Fruit fly (Drosophila melanogaster) whole organism, prepupa: ENCODE measurements around the gene Tpr2.
A peak's percentile ranks its signal among the peaks of the same experiment; 100 is the strongest.

ENCODE experiments used
- Blimp-1 ChIP-seq: fragments of 200-800 bp; sonication (Bioruptor generic); optimal IDR thresholded peaks from 3 replicates; lab custom pipeline; 2017; ENCODE audit warnings: missing biosample characterization, missing genetic modification characterization, mild to moderate bottlenecking, moderate library complexity, missing genetic modification reagents
- CG10669 ChIP-seq: fragments of 200-800 bp; sonication (Bioruptor generic); optimal IDR thresholded peaks from 3 replicates; lab custom pipeline; 2018; ENCODE audit warnings: missing biosample characterization, mild to moderate bottlenecking, missing genetic modification characterization, moderate library complexity
- CG11762 ChIP-seq: fragments of 200-800 bp; sonication (Bioruptor generic); optimal IDR thresholded peaks from 3 replicates; lab custom pipeline; 2016; ENCODE audit warnings: missing biosample characterization, missing genetic modification characterization; ENCODE audit not compliant: insufficient read depth
- CG11902 ChIP-seq: fragments of 200-800 bp; sonication (Bioruptor generic); optimal IDR thresholded peaks from 3 replicates; lab custom pipeline; 2016; ENCODE audit warnings: missing biosample characterization, missing genetic modification characterization
- CG15336 ChIP-seq: fragments of 200-800 bp; sonication (Bioruptor generic); IDR thresholded peaks from 2 replicates; pipeline ENCODE4 v1.3.6; 2022; ENCODE audit warnings: missing biosample characterization, missing genetic modification characterization
- CG1621 ChIP-seq: fragments of 200-800 bp; sonication (Bioruptor generic); optimal IDR thresholded peaks from 3 replicates; lab custom pipeline; 2018; ENCODE audit warnings: missing biosample characterization, mild to moderate bottlenecking, missing genetic modification characterization
- CG16779 ChIP-seq: fragments of 200-800 bp; sonication (Bioruptor generic); optimal IDR thresholded peaks from 3 replicates; lab custom pipeline; 2017; ENCODE audit warnings: missing biosample characterization, mild to moderate bottlenecking, missing genetic modification characterization
- CG3032 ChIP-seq: fragments of 200-800 bp; optimal IDR thresholded peaks from 2 replicates; lab custom pipeline; 2019; ENCODE audit warnings: missing biosample characterization, mild to moderate bottlenecking, missing genetic modification characterization, moderate library complexity
- CG32006 ChIP-seq: fragments of 200-800 bp; sonication (Bioruptor generic); optimal IDR thresholded peaks from 3 replicates; lab custom pipeline; 2017; ENCODE audit warnings: missing biosample characterization, mild to moderate bottlenecking, missing genetic modification characterization
- CG34406 ChIP-seq: fragments of 200-800 bp; sonication (Bioruptor generic); optimal IDR thresholded peaks from 3 replicates; lab custom pipeline; 2016; ENCODE audit warnings: missing biosample characterization, missing genetic modification characterization
- CG3919 ChIP-seq: fragments of 200-800 bp; sonication (Bioruptor generic); optimal IDR thresholded peaks from 3 replicates; lab custom pipeline; 2016; ENCODE audit warnings: missing biosample characterization, missing genetic modification characterization
- CG6163 ChIP-seq: fragments of 200-800 bp; sonication (Bioruptor generic); IDR thresholded peaks from 3 replicates; pipeline ENCODE4 v1.3.6; 2022; ENCODE audit warnings: missing biosample characterization, missing genetic modification characterization
- CG6276 ChIP-seq: fragments of 200-800 bp; sonication (Bioruptor generic); optimal IDR thresholded peaks from 2 replicates; lab custom pipeline; 2017; ENCODE audit warnings: missing biosample characterization, mild to moderate bottlenecking, missing genetic modification characterization
- CG6792 ChIP-seq: fragments of 200-800 bp; sonication (Bioruptor generic); optimal IDR thresholded peaks from 3 replicates; lab custom pipeline; 2016; ENCODE audit warnings: missing biosample characterization, missing genetic modification characterization
- CG6808 ChIP-seq: fragments of 200-800 bp; sonication (Bioruptor generic); optimal IDR thresholded peaks from 3 replicates; lab custom pipeline; 2017; ENCODE audit warnings: missing biosample characterization, missing genetic modification characterization, mild to moderate bottlenecking, moderate library complexity, missing genetic modification reagents
- CG6854 ChIP-seq: fragments of 200-800 bp; sonication (Bioruptor generic); optimal IDR thresholded peaks from 2 replicates; lab custom pipeline; 2017; ENCODE audit warnings: missing biosample characterization, mild to moderate bottlenecking, missing genetic modification characterization
- CG7368 ChIP-seq: fragments of 200-800 bp; sonication (Bioruptor generic); optimal IDR thresholded peaks from 3 replicates; lab custom pipeline; 2016; ENCODE audit warnings: missing biosample characterization, missing genetic modification characterization
- CG8119 ChIP-seq: fragments of 200-800 bp; sonication (Bioruptor generic); IDR thresholded peaks from 3 replicates; pipeline ENCODE4 v1.3.6; 2022; ENCODE audit warnings: missing biosample characterization, missing genetic modification characterization
- CG8632 ChIP-seq: fragments of 200-800 bp; sonication (Bioruptor generic); optimal IDR thresholded peaks from 3 replicates; lab custom pipeline; 2016; ENCODE audit warnings: missing biosample characterization, missing genetic modification characterization
- CG9139 ChIP-seq: fragments of 200-800 bp; sonication (Bioruptor generic); optimal IDR thresholded peaks from 3 replicates; lab custom pipeline; 2017; ENCODE audit warnings: missing biosample characterization, mild to moderate bottlenecking, missing genetic modification characterization
- Eip75B ChIP-seq: fragments of 200-800 bp; sonication (Bioruptor generic); optimal IDR thresholded peaks from 3 replicates; lab custom pipeline; 2016; ENCODE audit warnings: missing biosample characterization, missing genetic modification characterization
- Eip93F ChIP-seq: fragments of 200-800 bp; sonication (Bioruptor generic); optimal IDR thresholded peaks from 2 replicates; lab custom pipeline; 2016; ENCODE audit warnings: missing biosample characterization, mild to moderate bottlenecking, missing genetic modification characterization
- Ets21C ChIP-seq: fragments of 200-800 bp; sonication (Bioruptor generic); optimal IDR thresholded peaks from 3 replicates; lab custom pipeline; 2016; ENCODE audit warnings: missing biosample characterization, missing genetic modification characterization
- Ets96B ChIP-seq: fragments of 200-800 bp; optimal IDR thresholded peaks from 2 replicates; lab custom pipeline; 2019; ENCODE audit warnings: missing biosample characterization, mild to moderate bottlenecking, missing genetic modification characterization, moderate library complexity
- Gug ChIP-seq: fragments of 200-800 bp; sonication (Bioruptor generic); IDR thresholded peaks from 2 replicates; pipeline ENCODE4 v1.3.6; 2022; ENCODE audit warnings: missing biosample characterization, missing genetic modification characterization
- Hr38 ChIP-seq: sonication (Bioruptor generic); optimal IDR thresholded peaks from 2 replicates; lab custom pipeline; 2016; ENCODE audit warnings: missing biosample characterization, missing genetic modification characterization
- Lpt ChIP-seq: fragments of 200-800 bp; sonication (Bioruptor generic); optimal IDR thresholded peaks from 3 replicates; lab custom pipeline; 2016; ENCODE audit warnings: missing biosample characterization, missing genetic modification characterization
- Met ChIP-seq: fragments of 200-800 bp; sonication (Bioruptor generic); optimal IDR thresholded peaks from 3 replicates; lab custom pipeline; 2016; ENCODE audit warnings: missing biosample characterization, missing genetic modification characterization
- OdsH ChIP-seq: fragments of 200-800 bp; sonication (Bioruptor generic); optimal IDR thresholded peaks from 3 replicates; lab custom pipeline; 2016; ENCODE audit warnings: missing biosample characterization, missing genetic modification characterization
- Smox ChIP-seq: fragments of 200-800 bp; sonication (Bioruptor generic); optimal IDR thresholded peaks from 3 replicates; lab custom pipeline; 2016; ENCODE audit warnings: missing biosample characterization, missing genetic modification characterization
- Sox102F ChIP-seq: fragments of 200-800 bp; sonication (Bioruptor generic); optimal IDR thresholded peaks from 2 replicates; lab custom pipeline; 2016; ENCODE audit warnings: missing biosample characterization, mild to moderate bottlenecking, missing genetic modification characterization
- Sox14 ChIP-seq: fragments of 200-800 bp; sonication (Bioruptor generic); optimal IDR thresholded peaks from 3 replicates; lab custom pipeline; 2016; ENCODE audit warnings: missing biosample characterization, missing genetic modification characterization
- Sox15 ChIP-seq: fragments of 200-800 bp; sonication (Bioruptor generic); optimal IDR thresholded peaks from 3 replicates; lab custom pipeline; 2016; ENCODE audit warnings: missing biosample characterization, missing genetic modification characterization
- achi ChIP-seq: fragments of 200-800 bp; sonication (Bioruptor generic); optimal IDR thresholded peaks from 3 replicates; lab custom pipeline; 2016; ENCODE audit warnings: missing biosample characterization, missing genetic modification characterization
- acj6 ChIP-seq: fragments of 200-800 bp; sonication (Bioruptor generic); optimal IDR thresholded peaks from 3 replicates; lab custom pipeline; 2016; ENCODE audit warnings: missing biosample characterization, missing genetic modification characterization
- cyc ChIP-seq: fragments of 200-800 bp; sonication (Bioruptor generic); optimal IDR thresholded peaks from 3 replicates; lab custom pipeline; 2016; ENCODE audit warnings: missing biosample characterization, missing genetic modification characterization
- dac ChIP-seq: fragments of 200-800 bp; sonication (Bioruptor generic); optimal IDR thresholded peaks from 2 replicates; lab custom pipeline; 2017; ENCODE audit warnings: missing biosample characterization, mild to moderate bottlenecking, missing genetic modification characterization
- dsx ChIP-seq: fragments of 200-800 bp; optimal IDR thresholded peaks from 3 replicates; lab custom pipeline; 2019; ENCODE audit warnings: missing biosample characterization, mild to moderate bottlenecking, missing genetic modification characterization, moderate library complexity; ENCODE audit not compliant: poor library complexity, severe bottlenecking
- eg ChIP-seq: fragments of 200-800 bp; sonication (Bioruptor generic); IDR thresholded peaks from 3 replicates; pipeline ENCODE4 v1.3.6; 2022; ENCODE audit warnings: missing biosample characterization, missing genetic modification characterization
- fd59A ChIP-seq: fragments of 200-800 bp; sonication (Bioruptor generic); optimal IDR thresholded peaks from 2 replicates; lab custom pipeline; 2017; ENCODE audit warnings: missing biosample characterization, mild to moderate bottlenecking, missing genetic modification characterization, missing genetic modification reagents
- fkh ChIP-seq: fragments of 200-800 bp; sonication (Bioruptor generic); optimal IDR thresholded peaks from 3 replicates; lab custom pipeline; 2017; ENCODE audit warnings: missing biosample characterization, mild to moderate bottlenecking, missing genetic modification characterization, moderate library complexity
- net ChIP-seq: fragments of 200-800 bp; sonication (Bioruptor generic); optimal IDR thresholded peaks from 3 replicates; lab custom pipeline; 2016; ENCODE audit warnings: missing biosample characterization, missing genetic modification characterization
- pdm3 ChIP-seq: fragments of 200-800 bp; sonication (Bioruptor generic); optimal IDR thresholded peaks from 3 replicates; lab custom pipeline; 2016; ENCODE audit warnings: missing biosample characterization, missing genetic modification characterization
- spab ChIP-seq: fragments of 200-800 bp; sonication (Bioruptor generic); optimal IDR thresholded peaks from 2 replicates; lab custom pipeline; 2017; ENCODE audit warnings: missing biosample characterization, mild to moderate bottlenecking, missing genetic modification characterization, missing genetic modification reagents
- ss ChIP-seq, 2 experiments: fragments of 200-800 bp; sonication (Bioruptor generic); optimal IDR thresholded peaks; 2 replicates in 1 of 2; 3 replicates in 1 of 2; lab custom pipeline; 2017 to 2018; ENCODE audit warnings: mild to moderate bottlenecking in 2 of 2, missing biosample characterization in 2 of 2, missing genetic modification characterization in 2 of 2, moderate library complexity in 1 of 2
- svp ChIP-seq: fragments of 200-800 bp; sonication (Bioruptor generic); peaks from one replicate; lab custom pipeline; 2016; ENCODE audit warnings: missing biosample characterization, missing genetic modification characterization
- topi ChIP-seq: fragments of 200-800 bp; sonication (Bioruptor generic); optimal IDR thresholded peaks from 3 replicates; lab custom pipeline; 2016; ENCODE audit warnings: missing biosample characterization, missing genetic modification characterization

Gene Tpr2

DNA sequence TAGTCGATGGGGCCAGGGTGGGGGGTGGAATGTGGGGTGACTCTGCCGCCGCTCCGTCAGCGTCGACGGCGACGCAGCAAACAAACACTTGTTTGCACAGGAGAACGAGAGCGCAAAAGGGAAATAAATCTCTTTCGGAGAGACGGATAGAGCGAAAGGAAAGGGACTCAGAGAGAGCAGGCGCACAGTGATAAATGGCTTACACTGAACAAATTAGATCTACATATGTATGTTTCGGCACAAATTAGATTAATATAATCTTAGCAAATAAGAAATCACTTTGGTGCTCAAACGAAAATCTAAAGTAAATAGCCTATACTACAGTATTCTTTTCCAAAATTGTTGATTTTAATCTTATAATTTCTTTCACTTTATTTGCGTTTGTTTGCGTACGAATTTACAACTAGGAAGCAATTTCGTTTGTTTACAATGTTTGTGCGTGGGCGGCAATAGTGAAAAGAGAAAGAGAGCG is 44.4 kb downstream of the Tpr2 start (continued):
- peak; percentile 69 for TF ChIP-seq CG9139
- peak; percentile 94 for TF ChIP-seq CG15336 (GFP tag; lab: Robert Waterston, UW)
- peak; percentile 89 for TF ChIP-seq CG3919 (GFP tag; lab: Kevin White, UChicago)
- TF ChIP-seq Met (GFP tag; lab: Kevin White, UChicago) = peak; percentile 92
- TF ChIP-seq CG16779 (tag; lab: Kevin White, UChicago) = peak; percentile 85
- no peak for TF ChIP-seq Hr38
- TF ChIP-seq dac (GFP tag; lab: Kevin White, UChicago) = peak; percentile 53
- TF ChIP-seq CG6276 (GFP tag; lab: Kevin White, UChicago) = peak; percentile 82
- TF ChIP-seq Smox (GFP tag; lab: Kevin White, UChicago) = peak; percentile 90
- peak; percentile 85 for TF ChIP-seq net (GFP tag; lab: Kevin White, UChicago)
- TF ChIP-seq spab = peak; percentile 86
- peak; percentile 85 for TF ChIP-seq CG6808 (GFP tag; lab: Kevin White, UChicago)
- TF ChIP-seq topi (GFP tag; lab: Kevin White, UChicago) = peak; percentile 90
- peak; percentile 92 for TF ChIP-seq CG6792 (GFP tag; lab: Kevin White, UChicago)
- peak; percentile 93 for TF ChIP-seq Gug (GFP tag; lab: Robert Waterston, UW)
- TF ChIP-seq svp (GFP tag; lab: Kevin White, UChicago) = peak; percentile 93
- peak; percentile 92 for TF ChIP-seq acj6
- peak; percentile 89 for TF ChIP-seq CG7368 (GFP tag; lab: Kevin White, UChicago)
- TF ChIP-seq CG11762 (GFP tag; lab: Kevin White, UChicago) = peak; percentile 95
- peak; percentile 83 for TF ChIP-seq fd59A (GFP tag; lab: Kevin White, UChicago)
- TF ChIP-seq Ets21C (GFP tag; lab: Kevin White, UChicago) = peak; percentile 89
- peak; percentile 92 for TF ChIP-seq Eip75B (GFP tag; lab: Kevin White, UChicago)
- TF ChIP-seq Ets96B = peak; percentile 91
- TF ChIP-seq CG8119 (GFP tag; lab: Robert Waterston, UW) = peak; percentile 95
- peak; percentile 93 for TF ChIP-seq CG34406
- TF ChIP-seq CG10669 (GFP tag; lab: Kevin White, UChicago) = peak; percentile 94

DNA sequence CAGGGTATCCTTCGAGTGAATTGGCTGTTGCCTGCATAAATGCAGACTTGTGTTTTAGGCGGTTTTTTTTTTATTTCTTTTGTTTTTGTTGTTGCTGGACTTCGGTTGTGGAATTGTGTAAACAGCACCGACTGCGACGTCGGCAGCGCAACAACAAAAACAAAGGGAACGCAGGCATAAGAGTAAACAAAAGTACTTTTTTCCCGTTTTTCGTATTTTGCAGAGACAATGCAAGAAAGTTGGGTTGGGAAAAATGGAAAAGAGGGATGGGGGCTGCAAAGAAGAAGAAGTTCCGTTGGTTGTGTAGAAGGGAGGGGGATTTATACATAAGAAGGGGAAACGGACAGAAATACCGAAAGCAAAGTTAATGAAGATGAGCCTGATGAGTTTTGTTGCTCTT is 45.2 kb downstream of the Tpr2 start:
- TF ChIP-seq CG15336 (GFP tag; lab: Robert Waterston, UW) = no peak
- TF ChIP-seq CG6854 (GFP tag; lab: Kevin White, UChicago) = peak; percentile 79
- TF ChIP-seq CG16779 (tag; lab: Kevin White, UChicago) = peak; percentile 12
- peak; percentile 64 for TF ChIP-seq Sox102F (GFP tag; lab: Kevin White, UChicago)
- no peak for TF ChIP-seq CG8632 (GFP tag; lab: Kevin White, UChicago)
- TF ChIP-seq CG32006 (GFP tag; lab: Kevin White, UChicago) = no peak
- peak; percentile 5 for TF ChIP-seq spab
- TF ChIP-seq CG8119 (GFP tag; lab: Robert Waterston, UW) = peak; percentile 31; the same call in 2 of the 3 replicates
- TF ChIP-seq Lpt (GFP tag; lab: Kevin White, UChicago) = no peak
- no peak for TF ChIP-seq CG11762 (GFP tag; lab: Kevin White, UChicago)
- TF ChIP-seq Sox14 (GFP tag; lab: Kevin White, UChicago) = peak; percentile 51
- TF ChIP-seq CG11902 (GFP tag; lab: Kevin White, UChicago) = no peak
- peak; percentile 47 to 48 for TF ChIP-seq ss (GFP tag; optimal IDR thresholded peaks at IDR 0.05; lab: Kevin White, UChicago)
- TF ChIP-seq CG6808 (GFP tag; lab: Kevin White, UChicago) = peak; percentile 68
- no peak for TF ChIP-seq Gug (GFP tag; lab: Robert Waterston, UW)
- TF ChIP-seq Eip93F (GFP tag; lab: Kevin White, UChicago) = peak; percentile 70
- no peak for TF ChIP-seq dac (GFP tag; lab: Kevin White, UChicago)
- TF ChIP-seq acj6 = no peak
- peak; percentile 40; the same call in 2 of the 3 replicates for TF ChIP-seq CG6163 (GFP tag; lab: Robert Waterston, UW)
- TF ChIP-seq svp (GFP tag; lab: Kevin White, UChicago) = no peak
- TF ChIP-seq eg (GFP tag; lab: Robert Waterston, UW) = peak; percentile 57; the same call in 2 of the 3 replicates
- peak; percentile 7 for TF ChIP-seq CG10669 (GFP tag; lab: Kevin White, UChicago)
- peak; percentile 29 for TF ChIP-seq CG3032 (tag; lab: Kevin White, UChicago)
- peak; percentile 28 for TF ChIP-seq Ets96B
- TF ChIP-seq cyc (GFP tag; lab: Kevin White, UChicago) = no peak
- TF ChIP-seq Sox15 = no peak
- no peak for TF ChIP-seq Eip75B (GFP tag; lab: Kevin White, UChicago)
- TF ChIP-seq pdm3 (GFP tag; lab: Kevin White, UChicago) = no peak
- TF ChIP-seq CG1621 (tag; lab: Kevin White, UChicago) = no peak
- peak; percentile 55 for TF ChIP-seq dsx
- TF ChIP-seq fkh = peak; percentile 38
- TF ChIP-seq Blimp-1 (GFP tag; lab: Kevin White, UChicago) = peak; percentile 33
- no peak for TF ChIP-seq Smox (GFP tag; lab: Kevin White, UChicago)
- TF ChIP-seq achi (GFP tag; lab: Kevin White, UChicago) = no peak
- TF ChIP-seq OdsH (GFP tag; lab: Kevin White, UChicago) = peak; percentile 3
